Worm (Caenorhabditis elegans): ENCODE measurements around the gene dyci-1.

ce11 chrIV:6832194-6832593 is 47.1 kb upstream of the dyci-1 start:
- TF ChIP-seq lin-13 (GFP tag; optimal IDR thresholded peaks at IDR 0.05) (no peak), R02D3.7 (tag; optimal IDR thresholded peaks at IDR 0.05) (no peak), Y48G9A.11 (GFP tag; IDR thresholded peaks at IDR 0.05) (no peak), nhr-237 (tag; optimal IDR thresholded peaks at IDR 0.05) (no peak), nhr-102 (tag; optimal IDR thresholded peaks at IDR 0.05) (no peak), nhr-77 (tag; optimal IDR thresholded peaks at IDR 0.05) (no peak), lsy-2 (tag; optimal IDR thresholded peaks at IDR 0.05) (no peak), ceh-28 (tag; optimal IDR thresholded peaks at IDR 0.05) (no peak), mep-1 (tag; optimal IDR thresholded peaks at IDR 0.05) (no peak), nhr-11 (tag; optimal IDR thresholded peaks at IDR 0.05) (no peak), egl-43 (GFP tag; IDR thresholded peaks at IDR 0.05) (no peak), ctbp-1 (GFP tag; IDR thresholded peaks at IDR 0.05) (no peak)

Data from whole organism, L4 larva.